Worm (Caenorhabditis elegans): ENCODE results near the gene W05H9.2.

Gene W05H9.2

ce11 chrX:6251321-6251720 lies 15.5 kb upstream of the W05H9.2 start:
- TF ChIP-seq pha-4 (tag; optimal IDR thresholded peaks at IDR 0.05) (no peak), ztf-4 (tag; optimal IDR thresholded peaks at IDR 0.05) (no peak), fkh-10 (GFP tag; optimal IDR thresholded peaks at IDR 0.05) (no peak), fkh-2 (tag; optimal IDR thresholded peaks at IDR 0.05) (no peak), snpc-4 (tag; optimal IDR thresholded peaks at IDR 0.05) (no peak), nfya-1 (tag; optimal IDR thresholded peaks at IDR 0.05; ENCODE audit: insufficient read depth) (no peak), nhr-23 (tag; optimal IDR thresholded peaks at IDR 0.05) (peak; percentile 14), eor-1 (tag; optimal IDR thresholded peaks at IDR 0.05) (no peak)

ce11 chrX:6251947-6252617 lies 14.8 kb upstream of the W05H9.2 start:
- TF ChIP-seq lsy-12 (tag; optimal IDR thresholded peaks at IDR 0.05) (peak; percentile 82), pqm-1 (tag; optimal IDR thresholded peaks at IDR 0.05) (peak; percentile 35), aly-2 (tag; optimal IDR thresholded peaks at IDR 0.05) (no peak), mml-1 (tag; optimal IDR thresholded peaks at IDR 0.05) (no peak), lin-39 (tag; optimal IDR thresholded peaks at IDR 0.05) (peak; percentile 28), fos-1 (tag; optimal IDR thresholded peaks at IDR 0.05) (no peak), elt-2 (tag; optimal IDR thresholded peaks at IDR 0.05) (peak; percentile 47), mdl-1 (tag; optimal IDR thresholded peaks at IDR 0.05) (no peak), fkh-2 (tag; optimal IDR thresholded peaks at IDR 0.05) (no peak), zag-1 (tag; optimal IDR thresholded peaks at IDR 0.05) (no peak), ceh-82 (tag; optimal IDR thresholded peaks at IDR 0.05) (no peak), nhr-23 (tag; optimal IDR thresholded peaks at IDR 0.05) (peak; percentile 10), ama-1 (optimal IDR thresholded peaks at IDR 0.05) (peak; percentile 99), R02D3.7 (tag; optimal IDR thresholded peaks at IDR 0.05) (peak; percentile 22), egl-27 (tag; optimal IDR thresholded peaks at IDR 0.05) (no peak), snpc-4 (tag; optimal IDR thresholded peaks at IDR 0.05) (no peak), jun-1 (tag; optimal IDR thresholded peaks at IDR 0.05) (peak; percentile 6), nfya-1 (tag; optimal IDR thresholded peaks at IDR 0.05; ENCODE audit: insufficient read depth) (peak; percentile 44), skn-1 (tag; optimal IDR thresholded peaks at IDR 0.05) (no peak), elt-3 (tag; optimal IDR thresholded peaks at IDR 0.05) (peak in 1 of 3 experiments; percentile 32), hmg-11 (tag; optimal IDR thresholded peaks at IDR 0.05) (peak; percentile 52), tbx-2 (tag; optimal IDR thresholded peaks at IDR 0.05) (peak; percentile 16), nhr-43 (tag; optimal IDR thresholded peaks at IDR 0.05; ENCODE audit: poor library complexity, severe bottlenecking) (peak; percentile 9)

DNA sequence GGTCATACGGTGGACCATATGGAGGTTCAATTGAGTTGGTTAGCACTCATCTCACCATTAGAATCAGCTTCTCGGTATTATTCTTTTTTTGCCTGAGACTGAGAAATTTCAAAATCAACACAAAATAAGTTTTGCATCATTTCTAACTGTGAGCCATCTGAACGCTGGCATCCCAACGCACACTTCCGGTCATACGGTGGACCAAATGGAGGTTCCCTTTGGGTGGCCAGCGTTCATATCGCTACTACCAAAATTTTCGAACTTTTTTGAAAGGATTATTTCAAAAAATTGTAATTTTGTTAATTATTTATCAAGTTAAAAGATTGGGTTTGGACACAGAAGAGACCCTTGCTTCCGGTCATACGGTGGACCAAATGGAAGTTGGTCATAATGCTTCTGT lies 14.1 kb upstream of the W05H9.2 start:
- TF ChIP-seq fkh-10 (GFP tag; optimal IDR thresholded peaks at IDR 0.05) (no peak), ama-1 (optimal IDR thresholded peaks at IDR 0.05) (peak; percentile 91)

- TF ChIP-seq nhr-23 (tag; optimal IDR thresholded peaks at IDR 0.05): no peak
- TF ChIP-seq ceh-16 (tag; optimal IDR thresholded peaks at IDR 0.05): no peak
- TF ChIP-seq hmg-11 (tag; optimal IDR thresholded peaks at IDR 0.05): no peak
- TF ChIP-seq eor-1 (tag; optimal IDR thresholded peaks at IDR 0.05): no peak
- TF ChIP-seq unc-62 (GFP tag; optimal IDR thresholded peaks at IDR 0.05): no peak
- TF ChIP-seq lin-15B (tag; optimal IDR thresholded peaks at IDR 0.05): no peak
- TF ChIP-seq ZK546.5 (tag; optimal IDR thresholded peaks at IDR 0.05): no peak
- TF ChIP-seq nhr-76 (tag; optimal IDR thresholded peaks at IDR 0.05): no peak
- TF ChIP-seq fkh-10 (GFP tag; optimal IDR thresholded peaks at IDR 0.05): no peak
- TF ChIP-seq lin-39 (tag; optimal IDR thresholded peaks at IDR 0.05): no peak
- no peak for TF ChIP-seq tbx-2 (tag; optimal IDR thresholded peaks at IDR 0.05)
- no peak for TF ChIP-seq daf-12 (tag; optimal IDR thresholded peaks at IDR 0.05)
- peak; percentile 39 for TF ChIP-seq nhr-43 (tag; optimal IDR thresholded peaks at IDR 0.05; ENCODE audit: poor library complexity, severe bottlenecking)
- no peak for TF ChIP-seq snpc-4 (tag; optimal IDR thresholded peaks at IDR 0.05)
- TF ChIP-seq egl-5 (tag; optimal IDR thresholded peaks at IDR 0.05): no peak
- peak; percentile 85 for TF ChIP-seq ama-1 (optimal IDR thresholded peaks at IDR 0.05)
- TF ChIP-seq nhr-12 (tag; optimal IDR thresholded peaks at IDR 0.05): no peak
These were observed 13.7 kb upstream of the W05H9.2 start for ce11 chrX:6253160-6253559.

Data from whole organism, L3 larva.